Fruit fly (Drosophila melanogaster): Measurements from ENCODE around the gene CG13806.

DNA sequence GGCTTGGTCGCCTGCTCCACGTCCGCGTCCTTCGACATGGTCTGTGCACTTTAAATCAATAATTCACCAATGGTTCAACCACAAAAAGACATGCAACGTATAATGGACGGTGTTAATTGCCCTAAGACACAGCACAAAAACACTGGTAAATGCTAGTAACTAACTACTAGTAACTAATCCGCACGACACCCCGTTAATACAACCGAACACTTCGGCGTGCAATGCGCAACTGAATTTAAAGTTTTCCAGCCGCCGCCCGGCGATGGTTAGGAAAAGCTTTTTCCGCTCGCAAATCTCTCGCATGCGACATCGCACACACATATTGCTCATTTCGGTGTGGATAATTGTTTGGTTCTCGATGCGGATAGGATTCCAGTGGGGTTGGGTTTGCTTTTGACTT is 10.4 kb upstream of the CG13806 start:
- TF ChIP-seq ranshi (GFP tag; IDR thresholded peaks at IDR 0.05) (no peak), CG6854 (GFP tag; optimal IDR thresholded peaks at IDR 0.05) (no peak), CG15479 (GFP tag; optimal IDR thresholded peaks at IDR 0.05) (no peak), bowl (GFP tag; IDR thresholded peaks at IDR 0.05) (no peak), dm (GFP tag; optimal IDR thresholded peaks at IDR 0.05) (no peak), Taf1 (GFP tag; IDR thresholded peaks at IDR 0.05) (no peak)

Data from whole organism, embryonic.